Fruit fly (Drosophila melanogaster) whole organism, embryonic: Measurements from ENCODE around the gene CG9522.
A peak's percentile ranks its signal among the peaks of the same experiment; 100 is the strongest.

Experiments used
- Atf6 ChIP-seq: fragments of 200-800 bp; sonication (Bioruptor generic); IDR thresholded peaks from 2 replicates; pipeline ENCODE4 v1.3.6; 2022; ENCODE audit warnings: missing biosample characterization, missing genetic modification characterization
- CG10565 ChIP-seq: fragments of 200-800 bp; sonication (Bioruptor generic); optimal IDR thresholded peaks from 3 replicates; lab custom pipeline; 2016; ENCODE audit warnings: missing biosample characterization, mild to moderate bottlenecking, missing genetic modification characterization
- CG10654 ChIP-seq: fragments of 200-800 bp; sonication (Bioruptor generic); optimal IDR thresholded peaks from 2 replicates; lab custom pipeline; 2016; ENCODE audit warnings: missing biosample characterization, missing genetic modification characterization
- CG11085 ChIP-seq: fragments of 200-800 bp; sonication (Bioruptor generic); IDR thresholded peaks from 2 replicates; pipeline ENCODE4 v1.3.6; 2022; ENCODE audit warnings: missing biosample characterization, missing genetic modification characterization
- CG11696 ChIP-seq: fragments of 200-800 bp; sonication (Bioruptor generic); IDR thresholded peaks from 2 replicates; pipeline ENCODE4 v1.3.6; 2022; ENCODE audit warnings: missing biosample characterization, missing genetic modification characterization
- CG12659 ChIP-seq: fragments of 200-800 bp; sonication (Bioruptor generic); optimal IDR thresholded peaks from 3 replicates; lab custom pipeline; 2017; ENCODE audit warnings: mild to moderate bottlenecking, missing biosample characterization, missing genetic modification reagents, missing genetic modification characterization
- CG12744 ChIP-seq: fragments of 200-800 bp; sonication (Bioruptor generic); optimal IDR thresholded peaks from 2 replicates; lab custom pipeline; 2016; ENCODE audit warnings: missing biosample characterization, missing genetic modification characterization
- CG13624 ChIP-seq: fragments of 200-800 bp; sonication (Bioruptor generic); optimal IDR thresholded peaks from 2 replicates; lab custom pipeline; 2016; ENCODE audit warnings: missing biosample characterization, missing genetic modification characterization
- CG13894 ChIP-seq: fragments of 200-800 bp; sonication (Bioruptor generic); optimal IDR thresholded peaks from 3 replicates; lab custom pipeline; 2018; ENCODE audit warnings: missing biosample characterization, mild to moderate bottlenecking, missing genetic modification characterization, moderate library complexity
- CG17328 ChIP-seq: fragments of 200-800 bp; sonication (Bioruptor generic); IDR thresholded peaks from 2 replicates; pipeline ENCODE4 v1.3.6; 2022; ENCODE audit warnings: missing biosample characterization, missing genetic modification characterization
- CG17361 ChIP-seq: fragments of 200-800 bp; sonication (Bioruptor generic); IDR thresholded peaks from 3 replicates; pipeline ENCODE4 v1.3.6; 2022; ENCODE audit warnings: missing biosample characterization, missing genetic modification characterization
- CG1792 ChIP-seq: fragments of 200-800 bp; sonication (Bioruptor generic); optimal IDR thresholded peaks from 2 replicates; lab custom pipeline; 2016; ENCODE audit warnings: missing biosample characterization, missing genetic modification characterization
- CG18476 ChIP-seq: fragments of 200-800 bp; sonication (Bioruptor generic); optimal IDR thresholded peaks from 2 replicates; lab custom pipeline; 2016; ENCODE audit warnings: missing biosample characterization, mild to moderate bottlenecking, missing genetic modification characterization
- CG2202 ChIP-seq: fragments of 200-800 bp; sonication (Bioruptor generic); optimal IDR thresholded peaks from 2 replicates; lab custom pipeline; 2018; ENCODE audit warnings: missing biosample characterization, mild to moderate bottlenecking, missing genetic modification characterization
- CG3995 ChIP-seq: fragments of 200-800 bp; sonication (Bioruptor generic); optimal IDR thresholded peaks from 3 replicates; lab custom pipeline; 2016; ENCODE audit warnings: missing biosample characterization, missing genetic modification characterization
- CG6254 ChIP-seq: fragments of 200-800 bp; sonication (Bioruptor generic); optimal IDR thresholded peaks from 3 replicates; lab custom pipeline; 2017; ENCODE audit warnings: mild to moderate bottlenecking, missing biosample characterization, missing genetic modification reagents, missing genetic modification characterization
- CG7357 ChIP-seq: fragments of 200-800 bp; sonication (Bioruptor generic); IDR thresholded peaks from 3 replicates; pipeline ENCODE4 v1.3.6; 2022; ENCODE audit warnings: missing biosample characterization, missing genetic modification characterization
- CG9797 ChIP-seq: fragments of 200-800 bp; sonication (Bioruptor generic); optimal IDR thresholded peaks from 3 replicates; lab custom pipeline; 2018; ENCODE audit warnings: missing biosample characterization, mild to moderate bottlenecking, missing genetic modification characterization
- CG9817 ChIP-seq: fragments of 200-800 bp; sonication (Bioruptor generic); optimal IDR thresholded peaks from 2 replicates; lab custom pipeline; 2018; ENCODE audit warnings: missing biosample characterization, mild to moderate bottlenecking, missing genetic modification characterization, moderate library complexity
- Deaf1 ChIP-seq: fragments of 200-800 bp; optimal IDR thresholded peaks from 3 replicates; lab custom pipeline; 2019; ENCODE audit warnings: missing biosample characterization, mild to moderate bottlenecking, missing genetic modification characterization, moderate library complexity
- Eip74EF ChIP-seq, 2 experiments: fragments of 200-800 bp in 1 of 2; fragments of >200 bp in 1 of 2; sonication (Bioruptor generic) in 1 of 2; optimal IDR thresholded peaks; 2 replicates each; lab custom pipeline; 2017 to 2019; ENCODE audit warnings: missing biosample characterization in 2 of 2, missing genetic modification characterization in 2 of 2, mild to moderate bottlenecking in 1 of 2, moderate library complexity in 1 of 2
- Fer2 ChIP-seq: fragments of 200-800 bp; sonication (Bioruptor generic); optimal IDR thresholded peaks from 2 replicates; lab custom pipeline; 2018; ENCODE audit warnings: missing biosample characterization, mild to moderate bottlenecking, missing genetic modification characterization, moderate library complexity
- Gug ChIP-seq: fragments of 200-800 bp; sonication (Bioruptor generic); IDR thresholded peaks from 4 replicates; pipeline ENCODE4 v1.3.6; 2022; ENCODE audit warnings: missing biosample characterization, missing genetic modification characterization
- Hmr ChIP-seq: fragments of 200-800 bp; sonication (Bioruptor generic); optimal IDR thresholded peaks from 3 replicates; lab custom pipeline; 2017; ENCODE audit warnings: mild to moderate bottlenecking, missing biosample characterization, missing genetic modification reagents, missing genetic modification characterization
- MBD-R2 ChIP-seq: fragments of 200-800 bp; sonication (Bioruptor generic); IDR thresholded peaks from 2 replicates; pipeline ENCODE4 v1.3.6; 2022; ENCODE audit warnings: missing biosample characterization, missing genetic modification characterization
- Nf-YC ChIP-seq: fragments of 200-800 bp; optimal IDR thresholded peaks from 3 replicates; lab custom pipeline; 2019; ENCODE audit warnings: missing biosample characterization, mild to moderate bottlenecking, missing genetic modification characterization, moderate library complexity
- NfI ChIP-seq: fragments of 200-800 bp; sonication (Bioruptor generic); optimal IDR thresholded peaks from 3 replicates; lab custom pipeline; 2018; ENCODE audit warnings: missing biosample characterization, mild to moderate bottlenecking, missing genetic modification characterization, moderate library complexity
- PHDP ChIP-seq: fragments of 200-800 bp; sonication (Bioruptor generic); optimal IDR thresholded peaks from 3 replicates; lab custom pipeline; 2018; ENCODE audit warnings: missing biosample characterization, mild to moderate bottlenecking, missing genetic modification characterization, moderate library complexity
- Ptx1 ChIP-seq: fragments of 200-800 bp; sonication (Bioruptor generic); IDR thresholded peaks from 2 replicates; pipeline ENCODE4 v1.3.6; 2022; ENCODE audit warnings: missing biosample characterization, missing genetic modification characterization
- Spps ChIP-seq: fragments of 200-800 bp; sonication (Bioruptor generic); optimal IDR thresholded peaks from 2 replicates; lab custom pipeline; 2018; ENCODE audit warnings: missing biosample characterization, mild to moderate bottlenecking, missing genetic modification characterization
- Vsx1 ChIP-seq: fragments of 200-800 bp; sonication (Bioruptor generic); optimal IDR thresholded peaks from 2 replicates; lab custom pipeline; 2017; ENCODE audit warnings: missing biosample characterization, mild to moderate bottlenecking, missing genetic modification characterization, missing genetic modification reagents
- az2 ChIP-seq: fragments of 200-800 bp; sonication (Bioruptor generic); optimal IDR thresholded peaks from 3 replicates; lab custom pipeline; 2016; ENCODE audit warnings: missing biosample characterization, missing genetic modification characterization
- bab2 ChIP-seq: fragments of 200-800 bp; sonication (Bioruptor generic); optimal IDR thresholded peaks from 2 replicates; lab custom pipeline; 2016; ENCODE audit warnings: missing biosample characterization, missing genetic modification characterization
- bigmax ChIP-seq: fragments of 200-800 bp; sonication (Bioruptor generic); optimal IDR thresholded peaks from 2 replicates; lab custom pipeline; 2018; ENCODE audit warnings: missing biosample characterization, mild to moderate bottlenecking, missing genetic modification characterization
- chn ChIP-seq: fragments of 200-800 bp; sonication (Bioruptor generic); optimal IDR thresholded peaks from 2 replicates; lab custom pipeline; 2016; ENCODE audit warnings: missing biosample characterization, missing genetic modification characterization
- crol ChIP-seq: fragments of 200-800 bp; sonication (Bioruptor generic); IDR thresholded peaks from 2 replicates; pipeline ENCODE4 v1.3.6; 2022; ENCODE audit warnings: missing biosample characterization, missing genetic modification characterization
- dpn ChIP-seq, 2 experiments: fragments of 200-800 bp; sonication (Bioruptor generic); optimal IDR thresholded peaks; 3 replicates each; lab custom pipeline; 2016; ENCODE audit warnings: missing biosample characterization in 2 of 2, missing genetic modification characterization in 2 of 2
- emc ChIP-seq: fragments of 200-800 bp; sonication (Bioruptor generic); optimal IDR thresholded peaks from 2 replicates; lab custom pipeline; 2016; ENCODE audit warnings: missing biosample characterization, missing genetic modification characterization
- fd102C ChIP-seq: fragments of 200-800 bp; sonication (Bioruptor generic); optimal IDR thresholded peaks from 2 replicates; lab custom pipeline; 2018; ENCODE audit warnings: missing biosample characterization, mild to moderate bottlenecking, missing genetic modification characterization, moderate library complexity
- ind ChIP-seq: fragments of 200-800 bp; sonication (Bioruptor generic); optimal IDR thresholded peaks from 3 replicates; lab custom pipeline; 2016; ENCODE audit warnings: missing biosample characterization, missing genetic modification characterization
- klu ChIP-seq: fragments of 200-800 bp; sonication (Bioruptor generic); IDR thresholded peaks from 2 replicates; pipeline ENCODE4 v1.3.6; 2022; ENCODE audit warnings: missing biosample characterization, missing genetic modification characterization
- kni ChIP-seq: fragments of 200-800 bp; sonication (Bioruptor generic); optimal IDR thresholded peaks from 3 replicates; lab custom pipeline; 2017; ENCODE audit warnings: mild to moderate bottlenecking, missing biosample characterization, missing genetic modification reagents, missing genetic modification characterization
- mam ChIP-seq: fragments of 200-800 bp; sonication (Bioruptor generic); optimal IDR thresholded peaks from 3 replicates; lab custom pipeline; 2016; ENCODE audit warnings: missing biosample characterization, missing genetic modification characterization
- nom ChIP-seq: fragments of 200-800 bp; sonication (Bioruptor generic); optimal IDR thresholded peaks from 2 replicates; lab custom pipeline; 2017; ENCODE audit warnings: missing biosample characterization, missing genetic modification characterization, mild to moderate bottlenecking, moderate library complexity, missing genetic modification reagents
- peb ChIP-seq: fragments of 200-800 bp; sonication (Bioruptor generic); IDR thresholded peaks from 2 replicates; pipeline ENCODE4 v1.3.6; 2022; ENCODE audit warnings: missing biosample characterization, missing genetic modification characterization
- psq ChIP-seq: fragments of 200-800 bp; sonication (Bioruptor generic); optimal IDR thresholded peaks from 2 replicates; lab custom pipeline; 2017; ENCODE audit warnings: missing biosample characterization, missing genetic modification characterization
- slbo ChIP-seq: fragments of 200-800 bp; sonication (Bioruptor generic); IDR thresholded peaks from 2 replicates; pipeline ENCODE4 v1.3.6; 2022; ENCODE audit warnings: missing biosample characterization, missing genetic modification characterization
- tll ChIP-seq, 2 experiments: fragments of 200-800 bp in 1 of 2; fragments of >200 bp in 1 of 2; sonication (Bioruptor generic) in 1 of 2; optimal IDR thresholded peaks; 2 replicates each; lab custom pipeline; 2017 to 2019; ENCODE audit warnings: missing biosample characterization in 2 of 2, missing genetic modification characterization in 2 of 2, mild to moderate bottlenecking in 1 of 2, moderate library complexity in 1 of 2
- unpg ChIP-seq: fragments of 200-800 bp; sonication (Bioruptor generic); optimal IDR thresholded peaks from 3 replicates; lab custom pipeline; 2018; ENCODE audit warnings: missing biosample characterization, mild to moderate bottlenecking, missing genetic modification characterization, moderate library complexity
- zen2 ChIP-seq: fragments of 200-800 bp; sonication (Bioruptor generic); IDR thresholded peaks from 3 replicates; pipeline ENCODE4 v1.3.6; 2022; ENCODE audit warnings: missing biosample characterization, missing genetic modification characterization; ENCODE audit not compliant: partially characterized antibody

CG9522 gene

dm6 chrX:14839739-14840347, 8.8 kb downstream of the CG9522 start (continued):
- no peak for TF ChIP-seq CG11696 (GFP tag; lab: Robert Waterston, UW)
- peak; percentile 36 to 57 for TF ChIP-seq dpn (GFP tag; optimal IDR thresholded peaks at IDR 0.05; lab: Kevin White, UChicago)
- no peak for TF ChIP-seq bigmax (GFP tag; lab: Kevin White, UChicago)
- TF ChIP-seq Atf6, result peak; percentile 66
- 0 out of 2 replicates have a peak, but pooled peaks have one; percentile 19 for TF ChIP-seq klu
- peak; percentile 29 for TF ChIP-seq CG12744 (GFP tag; lab: Kevin White, UChicago)
- TF ChIP-seq psq (GFP tag; lab: Kevin White, UChicago), result no peak
- TF ChIP-seq CG17361 (GFP tag; lab: Robert Waterston, UW), result no peak
- TF ChIP-seq Eip74EF (GFP tag; optimal IDR thresholded peaks at IDR 0.05; lab: Kevin White, UChicago), result no peak
- TF ChIP-seq Deaf1, result no peak
- TF ChIP-seq Spps (tag; lab: Kevin White, UChicago), result no peak
- TF ChIP-seq CG7357, result no peak
- TF ChIP-seq CG13894, result peak; percentile 91
- no peak for TF ChIP-seq CG1792 (GFP tag; lab: Kevin White, UChicago)
- TF ChIP-seq CG10565 (GFP tag; lab: Kevin White, UChicago), result no peak
- no peak for TF ChIP-seq CG18476 (GFP tag; lab: Kevin White, UChicago)
- TF ChIP-seq MBD-R2, result no peak
- peak; percentile 37 for TF ChIP-seq CG13624 (GFP tag; lab: Kevin White, UChicago)
- peak; percentile 2 for TF ChIP-seq CG12659
- TF ChIP-seq CG2202, result no peak
- no peak for TF ChIP-seq bab2 (GFP tag; lab: Kevin White, UChicago)
- no peak for TF ChIP-seq nom (GFP tag; lab: Kevin White, UChicago)
- peak; percentile 79 for TF ChIP-seq slbo (GFP tag; lab: Robert Waterston, UW)
- no peak for TF ChIP-seq Nf-YC (tag; lab: Kevin White, UChicago)
- TF ChIP-seq CG11085, result 0 out of 2 replicates have a peak, but pooled peaks have one; percentile 24
- TF ChIP-seq az2, result peak; percentile 15
- no peak for TF ChIP-seq CG3995 (GFP tag; lab: Kevin White, UChicago)
- peak; percentile 89 for TF ChIP-seq crol (GFP tag; lab: Robert Waterston, UW)
- TF ChIP-seq chn, result no peak
- peak; percentile 44 for TF ChIP-seq PHDP (tag; lab: Kevin White, UChicago)
- TF ChIP-seq fd102C, result no peak
- TF ChIP-seq Vsx1 (GFP tag; lab: Kevin White, UChicago), result no peak
- TF ChIP-seq NfI, result peak; percentile 20
- TF ChIP-seq kni (GFP tag; lab: Kevin White, UChicago), result no peak
- peak; percentile 40; the same call in 1 of the 2 replicates for TF ChIP-seq Ptx1 (GFP tag; lab: Robert Waterston, UW)
- no peak for TF ChIP-seq zen2
- peak; percentile 30; the same call in 1 of the 4 replicates for TF ChIP-seq Gug
- no peak for TF ChIP-seq CG9797 (GFP tag; lab: Kevin White, UChicago)
- peak; percentile 32 for TF ChIP-seq CG9817 (tag; lab: Kevin White, UChicago)
- no peak for TF ChIP-seq CG10654 (GFP tag; lab: Kevin White, UChicago)
- TF ChIP-seq Hmr (GFP tag; lab: Kevin White, UChicago), result peak; percentile 65
- TF ChIP-seq Fer2 (tag; lab: Kevin White, UChicago), result no peak
- no peak for TF ChIP-seq peb (GFP tag; lab: Robert Waterston, UW)
- peak; percentile 66 for TF ChIP-seq CG17328 (GFP tag; lab: Robert Waterston, UW)
- peak; percentile 26 for TF ChIP-seq ind (GFP tag; lab: Kevin White, UChicago)
- no peak for TF ChIP-seq tll (GFP tag; optimal IDR thresholded peaks at IDR 0.05; lab: Kevin White, UChicago)
- peak; percentile 60 for TF ChIP-seq mam (GFP tag; lab: Kevin White, UChicago)
- TF ChIP-seq CG6254 (GFP tag; lab: Kevin White, UChicago), result no peak
- peak; percentile 33 for TF ChIP-seq emc (GFP tag; lab: Kevin White, UChicago)
- TF ChIP-seq unpg (GFP tag; lab: Kevin White, UChicago), result peak; percentile 37
